Worm (Caenorhabditis elegans) whole organism, midembryonic: ENCODE measurements around the gene hlh-12.

Experiments used
- T22C8.4 ChIP-seq: fragments of 200-800 bp; sonication (Bioruptor generic); IDR thresholded peaks from 2 replicates; pipeline ENCODE4 v1.3.6; 2022; ENCODE audit warnings: missing genetic modification characterization, missing compliant biosample characterization
- cog-1 ChIP-seq: sonication (generic microtip); optimal IDR thresholded peaks from 2 replicates; lab custom pipeline; 2016; ENCODE audit warnings: missing genetic modification characterization, missing compliant biosample characterization
- flt-1 ChIP-seq: fragments of 200-800 bp; sonication (Bioruptor generic); IDR thresholded peaks from 2 replicates; pipeline ENCODE4 v1.3.6; 2022; ENCODE audit warnings: missing genetic modification characterization, missing compliant biosample characterization
- klf-2 ChIP-seq: fragments of 200-800 bp; sonication (Bioruptor generic); conservative IDR thresholded peaks from 2 replicates; pipeline ENCODE4 v1.3.6; 2022; ENCODE audit warnings: missing genetic modification reagents, missing genetic modification characterization, missing compliant biosample characterization
- med-1 ChIP-seq: sonication (generic microtip); optimal IDR thresholded peaks from 2 replicates; lab custom pipeline; 2017; ENCODE audit warnings: missing genetic modification characterization, mild to moderate bottlenecking, missing compliant biosample characterization, antibody characterized with exemption, missing genetic modification reagents; ENCODE audit not compliant: insufficient read depth
- ref-1 ChIP-seq: fragments of 200-800 bp; sonication (Bioruptor generic); conservative IDR thresholded peaks from 2 replicates; pipeline ENCODE4 v1.3.6; 2022; ENCODE audit warnings: missing genetic modification reagents, missing genetic modification characterization, missing compliant biosample characterization
- tab-1 ChIP-seq: fragments of 200-800 bp; sonication (Bioruptor generic); IDR thresholded peaks from 2 replicates; pipeline ENCODE4 v1.3.6; 2022; ENCODE audit warnings: missing genetic modification characterization, missing compliant biosample characterization
- ztf-23 ChIP-seq: fragments of 200-800 bp; sonication (Bioruptor generic); IDR thresholded peaks from 2 replicates; pipeline ENCODE4 v1.3.6; 2022; ENCODE audit warnings: missing genetic modification reagents, missing genetic modification characterization, missing compliant biosample characterization
- ztf-29 ChIP-seq: fragments of 200-800 bp; sonication (Bioruptor generic); IDR thresholded peaks from 2 replicates; pipeline ENCODE4 v1.3.6; 2022; ENCODE audit warnings: missing genetic modification reagents, missing genetic modification characterization, missing compliant biosample characterization

hlh-12 gene

ce11 chrIV:8463716-8464115 is 15.5 kb downstream of the hlh-12 start, which contains the start of gene str-176:
Gene str-176 (minus strand): TSS chrIV:8463816.
- TF ChIP-seq flt-1 (GFP tag; lab: Robert Waterston, UW) (no peak), ref-1 (GFP tag; lab: Robert Waterston, UW) (no peak), T22C8.4 (GFP tag; lab: Robert Waterston, UW) (no peak), ztf-29 (GFP tag; lab: Robert Waterston, UW) (no peak), ztf-23 (GFP tag; lab: Robert Waterston, UW) (no peak), med-1 (GFP tag; lab: Kevin White, UChicago) (no peak), klf-2 (GFP tag; lab: Robert Waterston, UW) (no peak), tab-1 (GFP tag; lab: Robert Waterston, UW) (no peak), cog-1 (tag; lab: Kevin White, UChicago) (no peak)

- TF ChIP-seq klf-2 (GFP tag; lab: Robert Waterston, UW) (no peak), ref-1 (GFP tag; lab: Robert Waterston, UW) (no peak), tab-1 (GFP tag; lab: Robert Waterston, UW) (no peak), ztf-23 (GFP tag; lab: Robert Waterston, UW) (no peak), T22C8.4 (GFP tag; lab: Robert Waterston, UW) (no peak), ztf-29 (GFP tag; lab: Robert Waterston, UW) (no peak), flt-1 (GFP tag; lab: Robert Waterston, UW) (no peak), cog-1 (tag; lab: Kevin White, UChicago) (no peak), med-1 (GFP tag; lab: Kevin White, UChicago) (no peak)
Observed at ce11 chrIV:8463069-8463468, 16.2 kb downstream of the hlh-12 start.

- no peak for TF ChIP-seq tab-1 (GFP tag; lab: Robert Waterston, UW)
- no peak for TF ChIP-seq med-1 (GFP tag; lab: Kevin White, UChicago)
- TF ChIP-seq klf-2 (GFP tag; lab: Robert Waterston, UW): no peak
- no peak for TF ChIP-seq cog-1 (tag; lab: Kevin White, UChicago)
- TF ChIP-seq ztf-23 (GFP tag; lab: Robert Waterston, UW): no peak
- no peak for TF ChIP-seq T22C8.4 (GFP tag; lab: Robert Waterston, UW)
- no peak for TF ChIP-seq ref-1 (GFP tag; lab: Robert Waterston, UW)
- no peak for TF ChIP-seq flt-1 (GFP tag; lab: Robert Waterston, UW)
- no peak for TF ChIP-seq ztf-29 (GFP tag; lab: Robert Waterston, UW)
Observed at ce11 chrIV:8462376-8462775, 16.9 kb downstream of the hlh-12 start.

ce11 chrIV:8461177-8461576 is 18.1 kb downstream of the hlh-12 start:
- TF ChIP-seq cog-1 (tag; lab: Kevin White, UChicago) (no peak), flt-1 (GFP tag; lab: Robert Waterston, UW) (no peak), klf-2 (GFP tag; lab: Robert Waterston, UW) (no peak), ztf-29 (GFP tag; lab: Robert Waterston, UW) (no peak), med-1 (GFP tag; lab: Kevin White, UChicago) (no peak)

- no peak for TF ChIP-seq med-1 (GFP tag; lab: Kevin White, UChicago)
- TF ChIP-seq flt-1 (GFP tag; lab: Robert Waterston, UW): no peak
- TF ChIP-seq ref-1 (GFP tag; lab: Robert Waterston, UW): no peak
- no peak for TF ChIP-seq ztf-29 (GFP tag; lab: Robert Waterston, UW)
- TF ChIP-seq klf-2 (GFP tag; lab: Robert Waterston, UW): no peak
- no peak for TF ChIP-seq cog-1 (tag; lab: Kevin White, UChicago)
- TF ChIP-seq T22C8.4 (GFP tag; lab: Robert Waterston, UW): no peak
- TF ChIP-seq tab-1 (GFP tag; lab: Robert Waterston, UW): no peak
- TF ChIP-seq ztf-23 (GFP tag; lab: Robert Waterston, UW): no peak
Observed at ce11 chrIV:8460208-8460607, 19.0 kb downstream of the hlh-12 start, which contains the start of gene ant-1.4. Gene ant-1.4 (minus strand): TSS chrIV:8460308.

ce11 chrIV:8456899-8457298 is 22.3 kb downstream of the hlh-12 start, which contains the start of gene syx-4:
Gene syx-4 (plus strand): TSS chrIV:8457280.
- TF ChIP-seq ztf-29 (GFP tag; lab: Robert Waterston, UW) (no peak), T22C8.4 (GFP tag; lab: Robert Waterston, UW) (no peak), tab-1 (GFP tag; lab: Robert Waterston, UW) (no peak), klf-2 (GFP tag; lab: Robert Waterston, UW) (no peak), med-1 (GFP tag; lab: Kevin White, UChicago) (no peak), ref-1 (GFP tag; lab: Robert Waterston, UW) (no peak), flt-1 (GFP tag; lab: Robert Waterston, UW) (no peak), cog-1 (tag; lab: Kevin White, UChicago) (no peak), ztf-23 (GFP tag; lab: Robert Waterston, UW) (no peak)

ce11 chrIV:8454076-8454475 is 25.2 kb downstream of the hlh-12 start:
- TF ChIP-seq ztf-29 (GFP tag; lab: Robert Waterston, UW): no peak
- no peak for TF ChIP-seq ztf-23 (GFP tag; lab: Robert Waterston, UW)
- no peak for TF ChIP-seq med-1 (GFP tag; lab: Kevin White, UChicago)
- TF ChIP-seq flt-1 (GFP tag; lab: Robert Waterston, UW): no peak
- TF ChIP-seq cog-1 (tag; lab: Kevin White, UChicago): no peak

- TF ChIP-seq tab-1 (GFP tag; lab: Robert Waterston, UW): no peak
- TF ChIP-seq ztf-23 (GFP tag; lab: Robert Waterston, UW): no peak
- no peak for TF ChIP-seq cog-1 (tag; lab: Kevin White, UChicago)
- TF ChIP-seq ref-1 (GFP tag; lab: Robert Waterston, UW): no peak
- TF ChIP-seq klf-2 (GFP tag; lab: Robert Waterston, UW): no peak
- TF ChIP-seq T22C8.4 (GFP tag; lab: Robert Waterston, UW): no peak
- TF ChIP-seq ztf-29 (GFP tag; lab: Robert Waterston, UW): no peak
- TF ChIP-seq med-1 (GFP tag; lab: Kevin White, UChicago): no peak
- no peak for TF ChIP-seq flt-1 (GFP tag; lab: Robert Waterston, UW)
Observed at ce11 chrIV:8453178-8453577, 26.1 kb downstream of the hlh-12 start.
